Worm (Caenorhabditis elegans) whole organism, early embryonic: ENCODE measurements around the gene srz-24.

ENCODE experiments used
- B0310.2 ChIP-seq: sonication (generic microtip); optimal IDR thresholded peaks from 2 replicates; lab custom pipeline; 2016; ENCODE audit warnings: mild to moderate bottlenecking, missing genetic modification characterization, missing compliant biosample characterization
- F13C5.2 ChIP-seq: sonication (generic microtip); optimal IDR thresholded peaks from 2 replicates; lab custom pipeline; 2017; ENCODE audit warnings: mild to moderate bottlenecking, missing genetic modification characterization, inconsistent platforms, missing compliant biosample characterization
- ama-1 ChIP-seq: fragments of 150-350 bp; optimal IDR thresholded peaks from 2 replicates; lab custom pipeline; 2014
- flt-1 ChIP-seq: fragments of 200-800 bp; sonication (Bioruptor generic); IDR thresholded peaks from 2 replicates; pipeline ENCODE4 v1.3.6; 2022; ENCODE audit warnings: missing genetic modification characterization, missing compliant biosample characterization
- hmbx-1 ChIP-seq: sonication (generic microtip); optimal IDR thresholded peaks from 2 replicates; lab custom pipeline; 2016; ENCODE audit warnings: mild to moderate bottlenecking, missing genetic modification characterization, missing compliant biosample characterization
- hmg-4 ChIP-seq: fragments of 200-800 bp; sonication (Bioruptor generic); optimal IDR thresholded peaks from 2 replicates; lab custom pipeline; 2018; ENCODE audit warnings: mild to moderate bottlenecking, missing genetic modification characterization, missing compliant biosample characterization
- scrt-1 ChIP-seq: fragments of 200-800 bp; sonication (Bioruptor generic); IDR thresholded peaks from 2 replicates; pipeline ENCODE4 v1.3.6; 2022; ENCODE audit warnings: missing genetic modification characterization, missing compliant biosample characterization
- tbx-11 ChIP-seq: fragments of 200-800 bp; sonication (Bioruptor generic); IDR thresholded peaks from 2 replicates; pipeline ENCODE4 v1.3.6; 2022; ENCODE audit warnings: missing genetic modification characterization, missing compliant biosample characterization

ce11 chrIV:4977176-4977693, 3.7 kb downstream of the srz-24 start, which contains the start of gene E03H12.5:
- TF ChIP-seq ama-1 (lab: Kevin White, UChicago), result no peak
- TF ChIP-seq flt-1 (GFP tag; lab: Robert Waterston, UW), result no peak
- no peak for TF ChIP-seq hmbx-1
- no peak for TF ChIP-seq B0310.2 (tag; lab: Kevin White, UChicago)
- no peak for TF ChIP-seq F13C5.2 (tag; lab: Kevin White, UChicago)
- no peak for TF ChIP-seq tbx-11 (GFP tag; lab: Robert Waterston, UW)
- TF ChIP-seq hmg-4 (GFP tag; lab: Kevin White, UChicago), result no peak
- TF ChIP-seq scrt-1 (GFP tag; lab: Robert Waterston, UW), result no peak
